Fruit fly (Drosophila melanogaster) S2 (cell line): ENCODE results near the gene Tnpo-SR.

Source experiments
- CG8478 ChIP-seq: fragments of >200 bp; optimal IDR thresholded peaks from 2 replicates; lab custom pipeline; 2018
- CTCF ChIP-seq, 2 experiments: fragments of >200 bp; optimal IDR thresholded peaks; 2 replicates each; lab custom pipeline; 2018

Gene Tnpo-SR

DNA sequence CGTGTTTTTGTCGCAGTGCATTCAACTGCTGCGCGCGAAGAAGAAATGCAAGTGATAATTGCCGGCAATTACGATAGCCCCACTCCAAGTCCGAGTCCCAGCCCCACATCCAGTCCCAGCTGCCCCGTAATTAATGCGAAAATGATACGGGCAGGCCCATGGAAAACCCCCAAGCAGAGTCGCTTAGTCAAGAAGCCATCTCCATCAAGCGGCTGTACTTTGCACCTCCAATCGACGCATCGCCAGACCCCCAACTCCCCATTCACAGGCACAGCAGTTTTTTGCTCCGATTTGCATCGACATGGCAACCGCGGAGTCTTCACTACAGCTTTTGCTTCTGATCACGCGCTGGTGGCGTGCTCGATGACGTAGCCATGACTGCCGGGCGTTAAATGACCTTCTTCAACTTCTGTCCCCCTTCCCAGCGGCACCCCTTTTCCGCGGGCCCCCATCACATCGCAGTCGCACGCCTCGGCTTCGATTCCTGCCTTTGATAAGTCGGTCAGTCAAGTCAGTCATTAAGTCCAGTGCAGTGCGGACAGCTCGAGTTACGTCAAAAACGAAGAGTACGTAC, 46.6 kb downstream of the Tnpo-SR start:
- TF ChIP-seq CG8478: no peak
- TF ChIP-seq CTCF (optimal IDR thresholded peaks at IDR 0.05; lab: Kevin White, UChicago): no peak

- TF ChIP-seq CG8478: no peak
- TF ChIP-seq CTCF (optimal IDR thresholded peaks at IDR 0.05; lab: Kevin White, UChicago): no peak
Measured at dm6 chr2L:2807597-2807996, 47.9 kb downstream of the Tnpo-SR start.

- TF ChIP-seq CTCF (optimal IDR thresholded peaks at IDR 0.05; lab: Kevin White, UChicago) (no peak), CG8478 (no peak)
Measured at dm6 chr2L:2808038-2808699, 48.4 kb downstream of the Tnpo-SR start.

- TF ChIP-seq CG8478 (no peak), CTCF (optimal IDR thresholded peaks at IDR 0.05; lab: Kevin White, UChicago) (no peak)
Measured at dm6 chr2L:2810831-2811230, 51.1 kb downstream of the Tnpo-SR start.

DNA sequence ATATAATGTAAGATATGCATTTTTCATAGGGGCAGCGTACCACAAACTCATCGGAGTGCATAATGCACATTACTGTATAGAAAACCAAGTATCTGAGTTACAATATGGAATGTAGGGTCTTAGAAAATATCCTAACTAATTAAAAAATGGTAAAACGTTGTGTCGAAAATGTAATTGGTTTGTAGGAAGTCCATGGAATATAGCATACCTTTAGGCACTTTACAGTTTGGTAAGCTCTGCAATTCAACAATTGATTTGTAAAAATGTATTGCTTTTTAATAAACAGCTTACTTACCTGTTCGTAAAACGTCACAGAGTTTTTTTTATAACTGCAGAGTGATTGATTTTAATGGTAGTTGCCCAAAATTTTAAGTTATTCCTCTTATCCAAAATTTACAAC, 52.4 kb downstream of the Tnpo-SR start, which contains the start of gene CG2964:
Gene CG2964, plus strand, starts transcription at position 301 of the 400 bp plus-strand sequence.
- TF ChIP-seq CG8478: no peak
- TF ChIP-seq CTCF (optimal IDR thresholded peaks at IDR 0.05; lab: Kevin White, UChicago): no peak
